Fruit fly (Drosophila melanogaster) whole organism, embryonic: ENCODE measurements around the gene mib2.

Source experiments
- ATbp ChIP-seq: fragments of 200-800 bp; sonication (Bioruptor generic); optimal IDR thresholded peaks from 2 replicates; lab custom pipeline; 2017; ENCODE audit warnings: missing biosample characterization, mild to moderate bottlenecking, missing genetic modification characterization, missing genetic modification reagents
- Aef1 ChIP-seq: fragments of 200-800 bp; sonication (Bioruptor generic); IDR thresholded peaks from 3 replicates; pipeline ENCODE4 v1.3.6; 2022; ENCODE audit warnings: missing biosample characterization, missing genetic modification characterization
- CG1024 ChIP-seq: fragments of 200-800 bp; sonication (Bioruptor generic); IDR thresholded peaks from 2 replicates; pipeline ENCODE4 v1.3.6; 2022; ENCODE audit warnings: missing biosample characterization, missing genetic modification characterization
- CG10959 ChIP-seq: fragments of 200-800 bp; sonication (Bioruptor generic); IDR thresholded peaks from 2 replicates; pipeline ENCODE4 v1.3.6; 2022; ENCODE audit warnings: missing biosample characterization, missing genetic modification characterization
- CG11247 ChIP-seq: fragments of 200-800 bp; sonication (Bioruptor generic); IDR thresholded peaks from 2 replicates; pipeline ENCODE4 v1.3.6; 2022; ENCODE audit warnings: missing biosample characterization, missing genetic modification characterization
- CG11456 ChIP-seq: fragments of 200-800 bp; sonication (Bioruptor generic); IDR thresholded peaks from 3 replicates; pipeline ENCODE4 v1.3.6; 2022; ENCODE audit warnings: missing biosample characterization, missing genetic modification characterization
- CG12942 ChIP-seq: fragments of 200-800 bp; sonication (Bioruptor generic); optimal IDR thresholded peaks from 3 replicates; lab custom pipeline; 2016; ENCODE audit warnings: missing biosample characterization, missing genetic modification characterization
- CG13296 ChIP-seq: fragments of 200-800 bp; sonication (Bioruptor generic); optimal IDR thresholded peaks from 3 replicates; lab custom pipeline; 2018; ENCODE audit warnings: missing biosample characterization, mild to moderate bottlenecking, missing genetic modification characterization
- CG13775 ChIP-seq: fragments of 200-800 bp; sonication (Bioruptor generic); optimal IDR thresholded peaks from 3 replicates; lab custom pipeline; 2017; ENCODE audit warnings: missing biosample characterization, mild to moderate bottlenecking, missing genetic modification characterization
- CG16779 ChIP-seq: fragments of 200-800 bp; sonication (Bioruptor generic); IDR thresholded peaks from 2 replicates; pipeline ENCODE4 v1.3.6; 2022; ENCODE audit warnings: missing biosample characterization, missing genetic modification characterization
- CG16863 ChIP-seq: fragments of 200-800 bp; sonication (Bioruptor generic); optimal IDR thresholded peaks from 3 replicates; lab custom pipeline; 2016; ENCODE audit warnings: missing biosample characterization, missing genetic modification characterization
- CG18262 ChIP-seq: fragments of 200-800 bp; optimal IDR thresholded peaks from 3 replicates; lab custom pipeline; 2019; ENCODE audit warnings: missing biosample characterization, mild to moderate bottlenecking, missing genetic modification characterization, moderate library complexity
- CG1832 ChIP-seq: fragments of 200-800 bp; sonication (Bioruptor generic); optimal IDR thresholded peaks from 2 replicates; lab custom pipeline; 2017; ENCODE audit warnings: missing biosample characterization, mild to moderate bottlenecking, missing genetic modification characterization, inconsistent platforms
- CG18619 ChIP-seq: fragments of 200-800 bp; sonication (Bioruptor generic); optimal IDR thresholded peaks from 3 replicates; lab custom pipeline; 2017; ENCODE audit warnings: missing biosample characterization, mild to moderate bottlenecking, missing genetic modification characterization
- CG2120 ChIP-seq: fragments of 200-800 bp; sonication (Bioruptor generic); optimal IDR thresholded peaks from 3 replicates; lab custom pipeline; 2016; ENCODE audit warnings: missing biosample characterization, missing genetic modification characterization
- CG2199 ChIP-seq: fragments of 200-800 bp; sonication (Bioruptor generic); IDR thresholded peaks from 3 replicates; pipeline ENCODE4 v1.3.6; 2022; ENCODE audit warnings: missing biosample characterization, missing genetic modification characterization
- CG31224 ChIP-seq: fragments of 200-800 bp; sonication (Bioruptor generic); IDR thresholded peaks from 2 replicates; pipeline ENCODE4 v1.3.6; 2022; ENCODE audit warnings: missing biosample characterization, missing genetic modification characterization
- CG32532 ChIP-seq: fragments of 200-800 bp; sonication (Bioruptor generic); IDR thresholded peaks from 2 replicates; pipeline ENCODE4 v1.3.6; 2022; ENCODE audit warnings: missing biosample characterization, missing genetic modification characterization
- CG4854 ChIP-seq: fragments of 200-800 bp; sonication (Bioruptor generic); optimal IDR thresholded peaks from 2 replicates; lab custom pipeline; 2016; ENCODE audit warnings: missing biosample characterization, missing genetic modification characterization, inconsistent platforms
- CG5245 ChIP-seq: fragments of 200-800 bp; sonication (Bioruptor generic); optimal IDR thresholded peaks from 3 replicates; lab custom pipeline; 2016; ENCODE audit warnings: missing biosample characterization, missing genetic modification characterization
- CG6654 ChIP-seq: fragments of 200-800 bp; sonication (Bioruptor generic); optimal IDR thresholded peaks from 2 replicates; lab custom pipeline; 2017; ENCODE audit warnings: missing biosample characterization, mild to moderate bottlenecking, missing genetic modification characterization
- CG6683 ChIP-seq: fragments of 200-800 bp; sonication (Bioruptor generic); optimal IDR thresholded peaks from 2 replicates; lab custom pipeline; 2017; ENCODE audit warnings: missing biosample characterization, mild to moderate bottlenecking, missing genetic modification characterization, missing genetic modification reagents
- CG6765 ChIP-seq: fragments of 200-800 bp; sonication (Bioruptor generic); optimal IDR thresholded peaks from 3 replicates; lab custom pipeline; 2017; ENCODE audit warnings: missing biosample characterization, mild to moderate bottlenecking, missing genetic modification characterization
- CG6813 ChIP-seq: fragments of 200-800 bp; sonication (Bioruptor generic); optimal IDR thresholded peaks from 2 replicates; lab custom pipeline; 2017; ENCODE audit warnings: missing biosample characterization, missing genetic modification characterization, mild to moderate bottlenecking, moderate library complexity, missing genetic modification reagents
- CG7556 ChIP-seq: fragments of 200-800 bp; sonication (Bioruptor generic); optimal IDR thresholded peaks from 2 replicates; lab custom pipeline; 2017; ENCODE audit warnings: missing biosample characterization, mild to moderate bottlenecking, missing genetic modification characterization
- CrebB ChIP-seq: fragments of 200-800 bp; sonication (Bioruptor generic); optimal IDR thresholded peaks from 3 replicates; lab custom pipeline; 2018; ENCODE audit warnings: missing biosample characterization, mild to moderate bottlenecking, missing genetic modification characterization
- Deaf1 ChIP-seq: fragments of 200-800 bp; optimal IDR thresholded peaks from 3 replicates; lab custom pipeline; 2019; ENCODE audit warnings: missing biosample characterization, mild to moderate bottlenecking, missing genetic modification characterization, moderate library complexity
- Dll ChIP-seq: fragments of 200-800 bp; sonication (Bioruptor generic); IDR thresholded peaks from 4 replicates; pipeline ENCODE4 v1.3.6; 2022; ENCODE audit warnings: missing biosample characterization, missing genetic modification characterization; ENCODE audit not compliant: partially characterized antibody
- Dref ChIP-seq: fragments of 200-800 bp; sonication (Bioruptor generic); IDR thresholded peaks from 2 replicates; pipeline ENCODE4 v1.3.6; 2022; ENCODE audit warnings: missing biosample characterization, missing genetic modification characterization
- Fer2 ChIP-seq: fragments of 200-800 bp; sonication (Bioruptor generic); optimal IDR thresholded peaks from 2 replicates; lab custom pipeline; 2018; ENCODE audit warnings: missing biosample characterization, mild to moderate bottlenecking, missing genetic modification characterization, moderate library complexity
- H2.0 ChIP-seq: fragments of 200-800 bp; sonication (Bioruptor generic); IDR thresholded peaks from 2 replicates; pipeline ENCODE4 v1.3.6; 2022; ENCODE audit warnings: missing biosample characterization, missing genetic modification characterization
- Lpt ChIP-seq: fragments of >200 bp; optimal IDR thresholded peaks from 2 replicates; lab custom pipeline; 2018; ENCODE audit warnings: missing biosample characterization, missing genetic modification characterization
- NC2β ChIP-seq: fragments of 200-800 bp; sonication (Bioruptor generic); optimal IDR thresholded peaks from 2 replicates; lab custom pipeline; 2016; ENCODE audit warnings: missing biosample characterization, missing genetic modification characterization
- Opbp ChIP-seq: fragments of 200-800 bp; sonication (Bioruptor generic); IDR thresholded peaks from 3 replicates; pipeline ENCODE4 v1.3.6; 2022; ENCODE audit warnings: missing biosample characterization, missing genetic modification characterization; ENCODE audit not compliant: partially characterized antibody
- Sox102F ChIP-seq: fragments of 200-800 bp; sonication (Bioruptor generic); optimal IDR thresholded peaks from 2 replicates; lab custom pipeline; 2018; ENCODE audit warnings: missing biosample characterization, mild to moderate bottlenecking, missing genetic modification characterization, moderate library complexity
- Taf1 ChIP-seq: fragments of 200-800 bp; sonication (Bioruptor generic); IDR thresholded peaks from 2 replicates; pipeline ENCODE4 v1.3.6; 2022; ENCODE audit warnings: missing biosample characterization, missing genetic modification characterization
- Usf ChIP-seq: fragments of 200-800 bp; sonication (Bioruptor generic); optimal IDR thresholded peaks from 2 replicates; lab custom pipeline; 2017; ENCODE audit warnings: missing genotype, missing biosample characterization, missing genetic modification characterization
- Xbp1 ChIP-seq: fragments of 200-800 bp; sonication (Bioruptor generic); optimal IDR thresholded peaks from 3 replicates; lab custom pipeline; 2016; ENCODE audit warnings: missing biosample characterization, mild to moderate bottlenecking, missing genetic modification characterization
- ato ChIP-seq: fragments of 200-800 bp; sonication (Bioruptor generic); IDR thresholded peaks from 2 replicates; pipeline ENCODE4 v1.3.6; 2022; ENCODE audit warnings: missing biosample characterization, missing genetic modification characterization; ENCODE audit not compliant: partially characterized antibody
- cas ChIP-seq: fragments of 200-800 bp; sonication (Bioruptor generic); IDR thresholded peaks from 2 replicates; pipeline ENCODE4 v1.3.6; 2022; ENCODE audit warnings: missing biosample characterization, missing genetic modification characterization
- caup ChIP-seq: fragments of 200-800 bp; sonication (Bioruptor generic); optimal IDR thresholded peaks from 3 replicates; lab custom pipeline; 2017; ENCODE audit warnings: missing biosample characterization, mild to moderate bottlenecking, missing genetic modification characterization, moderate library complexity; ENCODE audit not compliant: severe bottlenecking
- corto ChIP-seq: fragments of 200-800 bp; sonication (Bioruptor generic); optimal IDR thresholded peaks from 2 replicates; lab custom pipeline; 2016; ENCODE audit warnings: missing biosample characterization, mild to moderate bottlenecking, missing genetic modification characterization, moderate library complexity
- emc ChIP-seq: fragments of 200-800 bp; sonication (Bioruptor generic); optimal IDR thresholded peaks from 2 replicates; lab custom pipeline; 2016; ENCODE audit warnings: missing biosample characterization, missing genetic modification characterization
- gcm ChIP-seq: fragments of 200-800 bp; sonication (Bioruptor generic); optimal IDR thresholded peaks from 2 replicates; lab custom pipeline; 2019; ENCODE audit warnings: missing biosample characterization, mild to moderate bottlenecking, missing genetic modification characterization, moderate library complexity
- lilli ChIP-seq: fragments of 200-800 bp; sonication (Bioruptor generic); optimal IDR thresholded peaks from 3 replicates; lab custom pipeline; 2016; ENCODE audit warnings: missing biosample characterization, missing genetic modification characterization
- lola ChIP-seq, 3 experiments: fragments of >200 bp in 2 of 3; fragments of 200-800 bp in 1 of 3; sonication (Bioruptor generic) in 1 of 3; optimal IDR thresholded peaks; 2 replicates each; lab custom pipeline; 2017 to 2019; ENCODE audit warnings: missing biosample characterization in 3 of 3, missing genetic modification characterization in 3 of 3, mild to moderate bottlenecking in 1 of 3, moderate library complexity in 1 of 3
- pan ChIP-seq, 4 experiments: fragments of >200 bp in 3 of 4; fragments of 200-800 bp in 1 of 4; sonication (Bioruptor generic) in 1 of 4; optimal IDR thresholded peaks in 3 of 4; IDR thresholded peaks in 1 of 4; 2 replicates each; pipeline versions ENCODE4 v1.3.6 to Lab custom; 2017 to 2022; ENCODE audit warnings: missing biosample characterization in 2 of 4, missing genetic modification characterization in 2 of 4, mixed read lengths in 1 of 4
- pb ChIP-seq: fragments of 200-800 bp; sonication (Bioruptor generic); optimal IDR thresholded peaks from 3 replicates; lab custom pipeline; 2016; ENCODE audit warnings: missing biosample characterization, missing genetic modification characterization
- ssp ChIP-seq: fragments of 200-800 bp; sonication (Bioruptor generic); IDR thresholded peaks from 2 replicates; pipeline ENCODE4 v1.3.6; 2022; ENCODE audit warnings: missing biosample characterization, missing genetic modification characterization
- sug ChIP-seq: fragments of 200-800 bp; optimal IDR thresholded peaks from 2 replicates; lab custom pipeline; 2019; ENCODE audit warnings: missing biosample characterization, mild to moderate bottlenecking, missing genetic modification characterization, moderate library complexity
- tgo ChIP-seq: fragments of 200-800 bp; sonication (Bioruptor generic); IDR thresholded peaks from 3 replicates; pipeline ENCODE4 v1.3.6; 2022; ENCODE audit warnings: missing biosample characterization, missing genetic modification characterization

The mib2 gene

dm6 chr2L:19048912-19049311 is 14.7 kb downstream of the mib2 start, which contains the start of gene CG10470 (continued):
- no peak for TF ChIP-seq corto (GFP tag; lab: Kevin White, UChicago)
- no peak for TF ChIP-seq Fer2
- TF ChIP-seq Deaf1, result no peak
- TF ChIP-seq caup (GFP tag; lab: Kevin White, UChicago), result no peak
- TF ChIP-seq CG16863 (GFP tag; lab: Kevin White, UChicago), result no peak
- no peak for TF ChIP-seq Usf (GFP tag; lab: Kevin White, UChicago)
- TF ChIP-seq CG13775, result no peak
- TF ChIP-seq CG6813 (GFP tag; lab: Kevin White, UChicago), result no peak
- TF ChIP-seq CG10959 (GFP tag; lab: Robert Waterston, UW), result no peak
- no peak for TF ChIP-seq CG2199
- TF ChIP-seq lilli (GFP tag; lab: Kevin White, UChicago), result peak; percentile 21
- no peak for TF ChIP-seq CG11456 (GFP tag; lab: Robert Waterston, UW)
- peak; percentile 49 for TF ChIP-seq CG18262
- TF ChIP-seq Aef1 (GFP tag; lab: Robert Waterston, UW), result no peak
- peak; percentile 71 for TF ChIP-seq ato (GFP tag; lab: Robert Waterston, UW)
- peak; percentile 15 for TF ChIP-seq sug (tag; lab: Kevin White, UChicago)
- peak; percentile 9 for TF ChIP-seq gcm (GFP tag; lab: Kevin White, UChicago)
- TF ChIP-seq lola (GFP tag; optimal IDR thresholded peaks at IDR 0.05; lab: Kevin White, UChicago), result peak in 1 of 3 experiments; percentile 34
- TF ChIP-seq Sox102F, result peak; percentile 18
- TF ChIP-seq CG1832 (GFP tag; lab: Kevin White, UChicago), result no peak
- no peak for TF ChIP-seq ATbp (GFP tag; lab: Kevin White, UChicago)
- peak; percentile 83 for TF ChIP-seq Dll (GFP tag; lab: Robert Waterston, UW)
- TF ChIP-seq CG7556 (GFP tag; lab: Kevin White, UChicago), result no peak
- peak; percentile 75 for TF ChIP-seq Dref
- no peak for TF ChIP-seq Taf1 (GFP tag; lab: Robert Waterston, UW)
- TF ChIP-seq pan (optimal IDR thresholded peaks at IDR 0.05; lab: Kevin White, UChicago), result no peak
- no peak for TF ChIP-seq pan (GFP tag; optimal IDR thresholded peaks at IDR 0.05 in 1 of 2, IDR thresholded peaks at IDR 0.05 in 1 of 2)
- TF ChIP-seq CG32532 (GFP tag; lab: Robert Waterston, UW), result peak; percentile 41; the same call in 1 of the 2 replicates
- no peak for TF ChIP-seq CG11247 (GFP tag; lab: Robert Waterston, UW)
- no peak for TF ChIP-seq CrebB (tag; lab: Kevin White, UChicago)
- TF ChIP-seq CG6683 (GFP tag; lab: Kevin White, UChicago), result no peak
- TF ChIP-seq CG12942 (GFP tag; lab: Kevin White, UChicago), result no peak
- TF ChIP-seq CG5245 (GFP tag; lab: Kevin White, UChicago), result no peak
- TF ChIP-seq ssp (GFP tag; lab: Robert Waterston, UW), result no peak
- no peak for TF ChIP-seq CG13296
- TF ChIP-seq emc (GFP tag; lab: Kevin White, UChicago), result no peak
- no peak for TF ChIP-seq CG6765 (GFP tag; lab: Kevin White, UChicago)
- TF ChIP-seq H2.0, result no peak
- TF ChIP-seq CG6654, result no peak
- no peak for TF ChIP-seq CG4854 (GFP tag; lab: Kevin White, UChicago)
- TF ChIP-seq cas, result no peak
- no peak for TF ChIP-seq Xbp1
- TF ChIP-seq NC2β, result no peak
- no peak for TF ChIP-seq CG31224 (GFP tag; lab: Robert Waterston, UW)
- no peak for TF ChIP-seq CG2120 (GFP tag; lab: Kevin White, UChicago)
- TF ChIP-seq CG16779 (GFP tag; lab: Robert Waterston, UW), result no peak
- no peak for TF ChIP-seq CG18619 (GFP tag; lab: Kevin White, UChicago)
- peak; percentile 82; the same call in 2 of the 3 replicates for TF ChIP-seq Opbp (GFP tag; lab: Robert Waterston, UW)
- TF ChIP-seq CG1024 (GFP tag; lab: Robert Waterston, UW), result no peak
- TF ChIP-seq pb, result no peak
- no peak for TF ChIP-seq tgo
- no peak for TF ChIP-seq Lpt
